Fruit fly (Drosophila melanogaster): Measurements from ENCODE around the gene pigeon.

Gene pigeon

DNA sequence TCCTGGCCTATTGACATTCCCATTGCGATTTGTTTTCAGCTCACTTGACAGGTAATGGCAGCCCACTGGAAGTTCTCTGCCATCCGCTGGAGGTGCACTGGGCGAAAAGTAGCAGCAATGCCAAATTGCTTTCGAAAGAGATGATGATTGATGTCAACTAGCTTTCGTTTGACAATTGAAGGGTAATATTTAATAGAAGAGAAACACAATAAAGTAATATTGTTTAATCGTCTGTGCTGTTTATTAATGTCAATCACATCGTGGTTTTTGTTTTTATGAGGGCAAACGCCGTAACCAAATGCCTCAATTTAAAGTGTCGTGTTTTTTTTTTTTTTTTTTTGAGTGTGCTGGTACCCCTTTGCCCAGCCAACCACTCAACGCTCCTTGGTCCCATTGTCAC, 43.2 kb downstream of the pigeon start (continued):
- TF ChIP-seq sr (GFP tag; IDR thresholded peaks at IDR 0.05) (no peak), kay (GFP tag; optimal IDR thresholded peaks at IDR 0.05) (no peak), CG17328 (GFP tag; IDR thresholded peaks at IDR 0.05) (no peak), zfh2 (GFP tag; optimal IDR thresholded peaks at IDR 0.05) (no peak), CG11085 (GFP tag; IDR thresholded peaks at IDR 0.05) (no peak), bab2 (GFP tag; optimal IDR thresholded peaks at IDR 0.05) (no peak), CG30403 (GFP tag; optimal IDR thresholded peaks at IDR 0.05) (no peak), chif (GFP tag; optimal IDR thresholded peaks at IDR 0.05) (peak in 1 of 2 experiments; percentile 17), CG43689 (GFP tag; IDR thresholded peaks at IDR 0.05) (no peak), CG7271 (tag; optimal IDR thresholded peaks at IDR 0.05) (no peak), bsh (GFP tag; optimal IDR thresholded peaks at IDR 0.05) (no peak), tx (GFP tag; optimal IDR thresholded peaks at IDR 0.05) (no peak), lola (GFP tag; optimal IDR thresholded peaks at IDR 0.05) (peak in 1 of 3 experiments; percentile 10), Taf1 (GFP tag; IDR thresholded peaks at IDR 0.05) (no peak), p53 (GFP tag; optimal IDR thresholded peaks at IDR 0.05) (no peak), HmgD (GFP tag; optimal IDR thresholded peaks at IDR 0.05) (no peak), CG17829 (tag; optimal IDR thresholded peaks at IDR 0.05) (no peak), Dbx (GFP tag; IDR thresholded peaks at IDR 0.05) (no peak), CG6689 (GFP tag; IDR thresholded peaks at IDR 0.05) (0 out of 2 replicates have a peak, but pooled peaks have one; percentile 17), CG1832 (GFP tag; optimal IDR thresholded peaks at IDR 0.05) (no peak), sc (optimal IDR thresholded peaks at IDR 0.05) (no peak), sc (GFP tag; optimal IDR thresholded peaks at IDR 0.05) (no peak), CG9215 (GFP tag; IDR thresholded peaks at IDR 0.05) (no peak), PHDP (tag; optimal IDR thresholded peaks at IDR 0.05) (no peak), Hr39 (optimal IDR thresholded peaks at IDR 0.05) (no peak), lilli (GFP tag; optimal IDR thresholded peaks at IDR 0.05) (no peak), CG4854 (GFP tag; optimal IDR thresholded peaks at IDR 0.05) (no peak), dmrt11E (tag; optimal IDR thresholded peaks at IDR 0.05) (peak; percentile 38), CG3847 (GFP tag; IDR thresholded peaks at IDR 0.05) (no peak), crp (GFP tag; optimal IDR thresholded peaks at IDR 0.05) (no peak), CG10462 (GFP tag; optimal IDR thresholded peaks at IDR 0.05) (no peak), CG7839 (tag; optimal IDR thresholded peaks at IDR 0.05) (peak; percentile 5), CG7963 (GFP tag; IDR thresholded peaks at IDR 0.05; ENCODE audit: partially characterized antibody) (no peak), NK7.1 (GFP tag; optimal IDR thresholded peaks at IDR 0.05) (no peak), sima (GFP tag; optimal IDR thresholded peaks at IDR 0.05) (no peak), CG2199 (GFP tag; IDR thresholded peaks at IDR 0.05) (no peak), E2f2 (GFP tag; IDR thresholded peaks at IDR 0.05) (no peak), Opbp (GFP tag; IDR thresholded peaks at IDR 0.05; ENCODE audit: partially characterized antibody) (no peak), CG42726 (GFP tag; IDR thresholded peaks at IDR 0.05; ENCODE audit: partially characterized antibody) (no peak), CG6175 (GFP tag; IDR thresholded peaks at IDR 0.05) (no peak), pum (GFP tag; optimal IDR thresholded peaks at IDR 0.05) (no peak), D19B (GFP tag; optimal IDR thresholded peaks at IDR 0.05) (no peak), dati (GFP tag; IDR thresholded peaks at IDR 0.05) (no peak), Lhr (GFP tag; optimal IDR thresholded peaks at IDR 0.05) (no peak), run (tag; optimal IDR thresholded peaks at IDR 0.05) (no peak), br (optimal IDR thresholded peaks at IDR 0.05) (no peak), yki (optimal IDR thresholded peaks at IDR 0.05) (no peak), CG7556 (GFP tag; optimal IDR thresholded peaks at IDR 0.05) (peak; percentile 11), B-H1 (GFP tag; IDR thresholded peaks at IDR 0.05) (no peak), CG9609 (GFP tag; optimal IDR thresholded peaks at IDR 0.05) (no peak), kni (GFP tag; optimal IDR thresholded peaks at IDR 0.05) (no peak), CG15696 (tag; optimal IDR thresholded peaks at IDR 0.05) (peak; percentile 4), CG12659 (GFP tag; optimal IDR thresholded peaks at IDR 0.05) (no peak)
